Fruit fly (Drosophila melanogaster) whole organism, embryonic: ENCODE measurements around the gene CG11674.

Experiments
- C15 ChIP-seq: fragments of 200-800 bp; sonication (Bioruptor generic); IDR thresholded peaks from 3 replicates; pipeline ENCODE4 v1.3.6; 2022; ENCODE audit warnings: missing biosample characterization, missing genetic modification characterization
- CG1024 ChIP-seq: fragments of 200-800 bp; sonication (Bioruptor generic); IDR thresholded peaks from 2 replicates; pipeline ENCODE4 v1.3.6; 2022; ENCODE audit warnings: missing biosample characterization, missing genetic modification characterization
- CG11093 ChIP-seq: fragments of 200-800 bp; sonication (Bioruptor generic); IDR thresholded peaks from 3 replicates; pipeline ENCODE4 v1.3.6; 2022; ENCODE audit warnings: missing biosample characterization, missing genetic modification characterization
- CG11504 ChIP-seq: fragments of 200-800 bp; sonication (Bioruptor generic); optimal IDR thresholded peaks from 3 replicates; lab custom pipeline; 2019; ENCODE audit warnings: missing biosample characterization, mild to moderate bottlenecking, missing genetic modification characterization, moderate library complexity
- CG12391 ChIP-seq: fragments of 200-800 bp; sonication (Bioruptor generic); optimal IDR thresholded peaks from 3 replicates; lab custom pipeline; 2018; ENCODE audit warnings: missing biosample characterization, mild to moderate bottlenecking, missing genetic modification characterization, moderate library complexity
- CG12942 ChIP-seq: fragments of 200-800 bp; sonication (Bioruptor generic); optimal IDR thresholded peaks from 3 replicates; lab custom pipeline; 2016; ENCODE audit warnings: missing biosample characterization, missing genetic modification characterization
- CG15269 ChIP-seq: fragments of 200-800 bp; sonication (Bioruptor generic); optimal IDR thresholded peaks from 2 replicates; lab custom pipeline; 2018; ENCODE audit warnings: missing biosample characterization, mild to moderate bottlenecking, missing genetic modification characterization, moderate library complexity
- CG1529 ChIP-seq: fragments of 200-800 bp; sonication (Bioruptor generic); optimal IDR thresholded peaks from 3 replicates; lab custom pipeline; 2018; ENCODE audit warnings: missing biosample characterization, missing genetic modification characterization
- CG1603 ChIP-seq: fragments of 200-800 bp; sonication (Bioruptor generic); optimal IDR thresholded peaks from 2 replicates; lab custom pipeline; 2019; ENCODE audit warnings: missing biosample characterization, mild to moderate bottlenecking, missing genetic modification characterization, moderate library complexity
- CG16863 ChIP-seq: fragments of 200-800 bp; sonication (Bioruptor generic); optimal IDR thresholded peaks from 3 replicates; lab custom pipeline; 2016; ENCODE audit warnings: missing biosample characterization, missing genetic modification characterization
- CG17359 ChIP-seq: fragments of 200-800 bp; sonication (Bioruptor generic); optimal IDR thresholded peaks from 3 replicates; lab custom pipeline; 2018; ENCODE audit warnings: missing biosample characterization, mild to moderate bottlenecking, missing genetic modification characterization, moderate library complexity
- CG18011 ChIP-seq: fragments of 200-800 bp; sonication (Bioruptor generic); optimal IDR thresholded peaks from 2 replicates; lab custom pipeline; 2017; ENCODE audit warnings: missing biosample characterization, missing genetic modification characterization, mild to moderate bottlenecking, moderate library complexity, missing genotype
- CG18262 ChIP-seq: fragments of 200-800 bp; optimal IDR thresholded peaks from 3 replicates; lab custom pipeline; 2019; ENCODE audit warnings: missing biosample characterization, mild to moderate bottlenecking, missing genetic modification characterization, moderate library complexity
- CG18476 ChIP-seq: fragments of 200-800 bp; sonication (Bioruptor generic); optimal IDR thresholded peaks from 2 replicates; lab custom pipeline; 2016; ENCODE audit warnings: missing biosample characterization, mild to moderate bottlenecking, missing genetic modification characterization
- CG18599 ChIP-seq: fragments of 200-800 bp; sonication (Bioruptor generic); optimal IDR thresholded peaks from 3 replicates; lab custom pipeline; 2017; ENCODE audit warnings: missing biosample characterization, missing genetic modification characterization, mild to moderate bottlenecking, moderate library complexity, missing genetic modification reagents
- CG2199 ChIP-seq: fragments of 200-800 bp; sonication (Bioruptor generic); IDR thresholded peaks from 3 replicates; pipeline ENCODE4 v1.3.6; 2022; ENCODE audit warnings: missing biosample characterization, missing genetic modification characterization
- CG2202 ChIP-seq: fragments of 200-800 bp; sonication (Bioruptor generic); optimal IDR thresholded peaks from 2 replicates; lab custom pipeline; 2018; ENCODE audit warnings: missing biosample characterization, mild to moderate bottlenecking, missing genetic modification characterization
- CG30020 ChIP-seq: fragments of 200-800 bp; optimal IDR thresholded peaks from 2 replicates; lab custom pipeline; 2019; ENCODE audit warnings: missing biosample characterization, mild to moderate bottlenecking, missing genetic modification characterization, moderate library complexity
- CG30431 ChIP-seq: fragments of 200-800 bp; sonication (Bioruptor generic); optimal IDR thresholded peaks from 2 replicates; lab custom pipeline; 2017; ENCODE audit warnings: missing biosample characterization, missing genetic modification characterization
- CG31224 ChIP-seq: fragments of 200-800 bp; sonication (Bioruptor generic); IDR thresholded peaks from 2 replicates; pipeline ENCODE4 v1.3.6; 2022; ENCODE audit warnings: missing biosample characterization, missing genetic modification characterization
- CG4730 ChIP-seq: fragments of 200-800 bp; sonication (Bioruptor generic); IDR thresholded peaks from 2 replicates; pipeline ENCODE4 v1.3.6; 2022; ENCODE audit warnings: missing biosample characterization, missing genetic modification characterization
- CG4854 ChIP-seq: fragments of 200-800 bp; sonication (Bioruptor generic); optimal IDR thresholded peaks from 2 replicates; lab custom pipeline; 2016; ENCODE audit warnings: missing biosample characterization, missing genetic modification characterization, inconsistent platforms
- CG5953 ChIP-seq: fragments of 200-800 bp; sonication (Bioruptor generic); IDR thresholded peaks from 2 replicates; pipeline ENCODE4 v1.3.6; 2022; ENCODE audit warnings: missing biosample characterization, missing genetic modification characterization
- CG6689 ChIP-seq: fragments of 200-800 bp; sonication (Bioruptor generic); IDR thresholded peaks from 2 replicates; pipeline ENCODE4 v1.3.6; 2022; ENCODE audit warnings: missing biosample characterization, missing genetic modification characterization
- CG6791 ChIP-seq: fragments of 200-800 bp; sonication (Bioruptor generic); IDR thresholded peaks from 3 replicates; pipeline ENCODE4 v1.3.6; 2022; ENCODE audit warnings: missing biosample characterization, missing genetic modification characterization; ENCODE audit not compliant: partially characterized antibody
- CHES-1-like ChIP-seq: fragments of 200-800 bp; sonication (Bioruptor generic); optimal IDR thresholded peaks from 2 replicates; lab custom pipeline; 2016; ENCODE audit warnings: missing biosample characterization, missing genetic modification characterization
- CTCF ChIP-seq: fragments of 200-800 bp; sonication (Bioruptor generic); optimal IDR thresholded peaks from 2 replicates; lab custom pipeline; 2017; ENCODE audit warnings: missing biosample characterization, mild to moderate bottlenecking, missing genetic modification characterization, moderate library complexity
- Dek ChIP-seq: fragments of 200-800 bp; sonication (Bioruptor generic); optimal IDR thresholded peaks from 3 replicates; lab custom pipeline; 2019; ENCODE audit warnings: missing biosample characterization, mild to moderate bottlenecking, missing genetic modification characterization, moderate library complexity
- Ets65A ChIP-seq: fragments of 200-800 bp; sonication (Bioruptor generic); peaks from one replicate; lab custom pipeline; 2016; ENCODE audit warnings: missing biosample characterization, missing genetic modification characterization
- Fer1 ChIP-seq: fragments of 200-800 bp; sonication (Bioruptor generic); optimal IDR thresholded peaks from 2 replicates; lab custom pipeline; 2017; ENCODE audit warnings: missing biosample characterization, mild to moderate bottlenecking, missing genetic modification characterization
- GATAe ChIP-seq: fragments of 200-800 bp; sonication (Bioruptor generic); conservative IDR thresholded peaks from 2 replicates; pipeline ENCODE4 v1.3.6; 2022; ENCODE audit warnings: missing biosample characterization, missing genetic modification characterization
- H2.0 ChIP-seq: fragments of 200-800 bp; sonication (Bioruptor generic); IDR thresholded peaks from 2 replicates; pipeline ENCODE4 v1.3.6; 2022; ENCODE audit warnings: missing biosample characterization, missing genetic modification characterization
- Jarid2 ChIP-seq: fragments of 200-800 bp; sonication (Bioruptor generic); optimal IDR thresholded peaks from 3 replicates; lab custom pipeline; 2017; ENCODE audit warnings: mild to moderate bottlenecking, missing biosample characterization, missing genetic modification reagents, missing genetic modification characterization
- Scr ChIP-seq: fragments of 200-800 bp; sonication (Bioruptor generic); IDR thresholded peaks from 2 replicates; pipeline ENCODE4 v1.3.6; 2022; ENCODE audit warnings: missing biosample characterization, missing genetic modification characterization; ENCODE audit not compliant: partially characterized antibody
- abd-A ChIP-seq: fragments of 200-800 bp; sonication (Bioruptor generic); optimal IDR thresholded peaks from 3 replicates; lab custom pipeline; 2019; ENCODE audit warnings: missing biosample characterization, mild to moderate bottlenecking, missing genetic modification characterization, moderate library complexity
- ac ChIP-seq: fragments of 200-800 bp; sonication (Bioruptor generic); optimal IDR thresholded peaks from 3 replicates; lab custom pipeline; 2017; ENCODE audit warnings: missing biosample characterization, mild to moderate bottlenecking, missing genetic modification characterization
- aop ChIP-seq: fragments of 200-800 bp; sonication (Bioruptor generic); IDR thresholded peaks from 2 replicates; pipeline ENCODE4 v1.3.6; 2022; ENCODE audit warnings: missing biosample characterization, missing genetic modification characterization
- bigmax ChIP-seq: fragments of 200-800 bp; sonication (Bioruptor generic); optimal IDR thresholded peaks from 2 replicates; lab custom pipeline; 2018; ENCODE audit warnings: missing biosample characterization, mild to moderate bottlenecking, missing genetic modification characterization
- fru ChIP-seq: fragments of >200 bp; optimal IDR thresholded peaks from 2 replicates; lab custom pipeline; 2017
- gcm ChIP-seq: fragments of 200-800 bp; sonication (Bioruptor generic); optimal IDR thresholded peaks from 2 replicates; lab custom pipeline; 2019; ENCODE audit warnings: missing biosample characterization, mild to moderate bottlenecking, missing genetic modification characterization, moderate library complexity
- gfzf ChIP-seq: fragments of 200-800 bp; sonication (Bioruptor generic); optimal IDR thresholded peaks from 2 replicates; lab custom pipeline; 2016; ENCODE audit warnings: missing biosample characterization, mild to moderate bottlenecking, missing genetic modification characterization, moderate library complexity
- gt ChIP-seq: fragments of 200-800 bp; sonication (Bioruptor generic); IDR thresholded peaks from 2 replicates; pipeline ENCODE4 v1.3.6; 2022; ENCODE audit warnings: missing biosample characterization, missing genetic modification characterization
- h ChIP-seq: fragments of >200 bp; optimal IDR thresholded peaks from 2 replicates; lab custom pipeline; 2017
- hbn ChIP-seq: fragments of 200-800 bp; sonication (Bioruptor generic); IDR thresholded peaks from 2 replicates; pipeline ENCODE4 v1.3.6; 2022; ENCODE audit warnings: missing biosample characterization, missing genetic modification characterization; ENCODE audit not compliant: partially characterized antibody
- lbe ChIP-seq: fragments of 200-800 bp; sonication (Bioruptor generic); optimal IDR thresholded peaks from 2 replicates; lab custom pipeline; 2016; ENCODE audit warnings: missing biosample characterization, mild to moderate bottlenecking, missing genetic modification characterization
- mld ChIP-seq: fragments of 200-800 bp; sonication (Bioruptor generic); IDR thresholded peaks from 3 replicates; pipeline ENCODE4 v1.3.6; 2022; ENCODE audit warnings: missing biosample characterization, missing genetic modification characterization; ENCODE audit not compliant: partially characterized antibody
- nerfin-2 ChIP-seq: fragments of 200-800 bp; sonication (Bioruptor generic); IDR thresholded peaks from 2 replicates; pipeline ENCODE4 v1.3.6; 2022; ENCODE audit warnings: missing biosample characterization, missing genetic modification characterization; ENCODE audit not compliant: partially characterized antibody
- pho ChIP-seq: fragments of 200-800 bp; sonication (Bioruptor generic); optimal IDR thresholded peaks from 2 replicates; lab custom pipeline; 2016; ENCODE audit warnings: missing biosample characterization, missing genetic modification characterization
- ranshi ChIP-seq: fragments of 200-800 bp; sonication (Bioruptor generic); IDR thresholded peaks from 2 replicates; pipeline ENCODE4 v1.3.6; 2022; ENCODE audit warnings: missing biosample characterization, missing genetic modification characterization
- sr ChIP-seq: fragments of 200-800 bp; sonication (Bioruptor generic); IDR thresholded peaks from 3 replicates; pipeline ENCODE4 v1.3.6; 2022; ENCODE audit warnings: missing biosample characterization, missing genetic modification characterization
- tna ChIP-seq: fragments of 200-800 bp; sonication (Bioruptor generic); IDR thresholded peaks from 2 replicates; pipeline ENCODE4 v1.3.6; 2022; ENCODE audit warnings: missing biosample characterization, missing genetic modification characterization; ENCODE audit not compliant: partially characterized antibody
- usp ChIP-seq: fragments of >200 bp; optimal IDR thresholded peaks from 2 replicates; lab custom pipeline; 2017; ENCODE audit warnings: missing biosample characterization, missing genetic modification characterization

CG11674 gene

dm6 chrX:14218045-14218483 lies 7.6 kb downstream of the CG11674 start (continued):
- TF ChIP-seq Jarid2 (GFP tag; lab: Kevin White, UChicago), result peak; percentile 51
- TF ChIP-seq abd-A (tag; lab: Kevin White, UChicago), result no peak
- peak; percentile 93 for TF ChIP-seq CG11504 (tag; lab: Kevin White, UChicago)
- TF ChIP-seq CG30431 (GFP tag; lab: Kevin White, UChicago), result peak; percentile 70
- peak; percentile 89 for TF ChIP-seq CG6689 (GFP tag; lab: Robert Waterston, UW)
- TF ChIP-seq pho, result peak; percentile 45
- TF ChIP-seq CG16863 (GFP tag; lab: Kevin White, UChicago), result peak; percentile 71
- no peak for TF ChIP-seq bigmax
- TF ChIP-seq ac (GFP tag; lab: Kevin White, UChicago), result peak; percentile 51
- TF ChIP-seq CG18262 (tag; lab: Kevin White, UChicago), result peak; percentile 90
- peak; percentile 87 for TF ChIP-seq Dek
- peak; percentile 88 for TF ChIP-seq Ets65A (GFP tag; lab: Kevin White, UChicago)
- TF ChIP-seq C15 (GFP tag; lab: Robert Waterston, UW), result peak; percentile 81; the same call in 2 of the 3 replicates
- peak; percentile 70 for TF ChIP-seq CG4730
- TF ChIP-seq gt (GFP tag; lab: Robert Waterston, UW), result no peak; the same call in 1 of the 2 replicates
- peak; percentile 90 for TF ChIP-seq CG17359 (tag; lab: Kevin White, UChicago)
- TF ChIP-seq CG4854, result peak; percentile 57
- TF ChIP-seq CG1529 (GFP tag; lab: Kevin White, UChicago), result peak; percentile 64
- no peak for TF ChIP-seq mld (GFP tag; lab: Robert Waterston, UW)
- peak; percentile 69; the same call in 1 of the 2 replicates for TF ChIP-seq CG5953
- no peak for TF ChIP-seq tna (GFP tag; lab: Robert Waterston, UW)
- no peak for TF ChIP-seq Scr (GFP tag; lab: Robert Waterston, UW)
- TF ChIP-seq CG15269 (tag; lab: Kevin White, UChicago), result peak; percentile 92
- peak; percentile 91 for TF ChIP-seq CG12391 (tag; lab: Kevin White, UChicago)
- peak; percentile 39 for TF ChIP-seq CTCF (GFP tag; lab: Kevin White, UChicago)
- no peak for TF ChIP-seq usp (GFP tag; lab: Kevin White, UChicago)
- no peak for TF ChIP-seq sr (GFP tag; lab: Robert Waterston, UW)
- TF ChIP-seq CG1024, result peak; percentile 72
- no peak for TF ChIP-seq gfzf (GFP tag; lab: Kevin White, UChicago)
- peak; percentile 28 for TF ChIP-seq CG1603
- TF ChIP-seq CG6791 (GFP tag; lab: Robert Waterston, UW), result no peak
- TF ChIP-seq CHES-1-like (GFP tag; lab: Kevin White, UChicago), result peak; percentile 42
- no peak for TF ChIP-seq GATAe (GFP tag; lab: Robert Waterston, UW)
- TF ChIP-seq nerfin-2, result no peak
- TF ChIP-seq CG18476, result peak; percentile 79
- TF ChIP-seq CG18011 (GFP tag; lab: Kevin White, UChicago), result peak; percentile 63
- TF ChIP-seq h, result no peak
- TF ChIP-seq Fer1 (GFP tag; lab: Kevin White, UChicago), result peak; percentile 87
- TF ChIP-seq H2.0, result peak; percentile 88
- TF ChIP-seq aop (GFP tag; lab: Robert Waterston, UW), result no peak
- peak; percentile 51 for TF ChIP-seq CG30020 (tag; lab: Kevin White, UChicago)
- peak; percentile 91 for TF ChIP-seq ranshi (GFP tag; lab: Robert Waterston, UW)
- peak; percentile 81 for TF ChIP-seq CG31224 (GFP tag; lab: Robert Waterston, UW)
- TF ChIP-seq hbn (GFP tag; lab: Robert Waterston, UW), result no peak
- TF ChIP-seq CG12942 (GFP tag; lab: Kevin White, UChicago), result peak; percentile 72
- peak; percentile 91 for TF ChIP-seq CG18599 (GFP tag; lab: Kevin White, UChicago)
- TF ChIP-seq CG2202 (tag; lab: Kevin White, UChicago), result peak; percentile 62
- peak; percentile 95 for TF ChIP-seq lbe (GFP tag; lab: Kevin White, UChicago)
- no peak for TF ChIP-seq fru (lab: Kevin White, UChicago)
- TF ChIP-seq CG11093 (GFP tag; lab: Robert Waterston, UW), result peak; percentile 70; the same call in 2 of the 3 replicates
- peak; percentile 50; the same call in 1 of the 3 replicates for TF ChIP-seq CG2199
- peak; percentile 86 for TF ChIP-seq gcm (GFP tag; lab: Kevin White, UChicago)
